Fruit fly (Drosophila melanogaster): ENCODE results near the gene GluProRS.

Gene GluProRS

dm6 chr3R:23958091-23958838, at the start of gene GluProRS, which contains the start of gene AP-1sigma:
Gene GluProRS, minus strand, starts transcription at chr3R:23958391.
Gene AP-1sigma, plus strand, starts transcription at chr3R:23958651.
- TF ChIP-seq h (optimal IDR thresholded peaks at IDR 0.05): no peak
- no peak for TF ChIP-seq insv (optimal IDR thresholded peaks at IDR 0.05)
- no peak for TF ChIP-seq Myc (optimal IDR thresholded peaks at IDR 0.05)
- TF ChIP-seq psq (optimal IDR thresholded peaks at IDR 0.05): no peak
- no peak for TF ChIP-seq Sin3A (optimal IDR thresholded peaks at IDR 0.05)
- TF ChIP-seq ttk (optimal IDR thresholded peaks at IDR 0.05): no peak

- no peak for TF ChIP-seq Myc (optimal IDR thresholded peaks at IDR 0.05)
- no peak for TF ChIP-seq psq (optimal IDR thresholded peaks at IDR 0.05)
- TF ChIP-seq Sin3A (optimal IDR thresholded peaks at IDR 0.05): no peak
- no peak for TF ChIP-seq h (optimal IDR thresholded peaks at IDR 0.05)
- no peak for TF ChIP-seq insv (optimal IDR thresholded peaks at IDR 0.05)
- TF ChIP-seq ttk (optimal IDR thresholded peaks at IDR 0.05): no peak
Observed at dm6 chr3R:24006449-24007159, 48.4 kb upstream of the GluProRS start.

- no peak for TF ChIP-seq insv (optimal IDR thresholded peaks at IDR 0.05)
- no peak for TF ChIP-seq Sin3A (optimal IDR thresholded peaks at IDR 0.05)
- no peak for TF ChIP-seq psq (optimal IDR thresholded peaks at IDR 0.05)
- TF ChIP-seq h (optimal IDR thresholded peaks at IDR 0.05): no peak
- no peak for TF ChIP-seq ttk (optimal IDR thresholded peaks at IDR 0.05)
- no peak for TF ChIP-seq Myc (optimal IDR thresholded peaks at IDR 0.05)
Observed at dm6 chr3R:24003948-24004347, 45.8 kb upstream of the GluProRS start.

dm6 chr3R:24001150-24001549, 43.0 kb upstream of the GluProRS start:
- no peak for TF ChIP-seq Sin3A (optimal IDR thresholded peaks at IDR 0.05)
- no peak for TF ChIP-seq insv (optimal IDR thresholded peaks at IDR 0.05)
- no peak for TF ChIP-seq ttk (optimal IDR thresholded peaks at IDR 0.05)
- no peak for TF ChIP-seq h (optimal IDR thresholded peaks at IDR 0.05)
- TF ChIP-seq psq (optimal IDR thresholded peaks at IDR 0.05): no peak
- TF ChIP-seq Myc (optimal IDR thresholded peaks at IDR 0.05): no peak

DNA sequence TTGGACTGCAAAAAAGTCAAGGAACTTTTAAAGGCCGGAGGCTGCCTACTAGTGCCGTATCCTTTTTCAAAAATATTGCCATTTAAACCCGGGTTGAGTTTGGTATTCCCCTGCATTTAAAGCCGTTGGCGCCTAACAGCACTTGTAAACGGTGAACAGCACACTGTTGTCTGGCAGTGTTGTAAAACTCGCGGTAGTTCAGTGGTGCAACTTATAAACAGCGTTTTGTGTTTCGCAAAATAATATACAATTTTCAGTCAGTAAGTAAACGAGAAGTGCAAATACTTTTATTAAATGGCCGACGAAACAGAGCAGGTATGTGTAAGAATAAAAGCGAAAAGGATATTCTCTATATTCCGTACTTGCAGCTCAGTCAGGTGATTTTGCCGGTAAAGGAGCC, 38.0 kb upstream of the GluProRS start, which contains the start of gene LSm3:
TSS of gene LSm3 (plus strand) at position 39 of the 400 bp plus-strand sequence.
- no peak for TF ChIP-seq psq (optimal IDR thresholded peaks at IDR 0.05)
- no peak for TF ChIP-seq ttk (optimal IDR thresholded peaks at IDR 0.05)
- no peak for TF ChIP-seq insv (optimal IDR thresholded peaks at IDR 0.05)
- no peak for TF ChIP-seq h (optimal IDR thresholded peaks at IDR 0.05)
- no peak for TF ChIP-seq Myc (optimal IDR thresholded peaks at IDR 0.05)
- no peak for TF ChIP-seq Sin3A (optimal IDR thresholded peaks at IDR 0.05)

DNA sequence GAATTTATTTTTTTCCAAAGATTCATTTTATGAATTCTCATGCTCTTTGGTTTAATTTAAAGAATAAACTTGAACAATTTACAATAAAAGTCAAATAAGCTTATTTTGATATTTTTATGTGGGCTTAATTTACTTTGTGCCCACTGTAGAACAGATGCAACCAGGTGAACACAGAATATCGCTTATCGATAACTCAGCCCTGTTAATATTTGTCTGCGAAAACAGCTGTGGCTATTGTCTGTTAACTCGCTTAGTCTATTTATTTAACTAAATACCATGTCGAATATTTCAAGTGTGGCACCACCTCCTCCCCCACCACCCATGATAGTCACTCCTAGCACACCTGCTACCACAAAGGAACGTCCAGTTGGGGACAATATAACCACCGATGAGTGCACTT, 37.3 kb upstream of the GluProRS start, which contains the start of gene CG33108:
TSS of gene CG33108 (plus strand) at position 200 of the 400 bp plus-strand sequence.
- TF ChIP-seq ttk (optimal IDR thresholded peaks at IDR 0.05) (no peak), insv (optimal IDR thresholded peaks at IDR 0.05) (no peak), psq (optimal IDR thresholded peaks at IDR 0.05) (no peak), Sin3A (optimal IDR thresholded peaks at IDR 0.05) (no peak), Myc (optimal IDR thresholded peaks at IDR 0.05) (no peak), h (optimal IDR thresholded peaks at IDR 0.05) (no peak)

- TF ChIP-seq Myc (optimal IDR thresholded peaks at IDR 0.05) (no peak), Sin3A (optimal IDR thresholded peaks at IDR 0.05) (no peak), ttk (optimal IDR thresholded peaks at IDR 0.05) (no peak), h (optimal IDR thresholded peaks at IDR 0.05) (no peak), insv (optimal IDR thresholded peaks at IDR 0.05) (no peak), psq (optimal IDR thresholded peaks at IDR 0.05) (no peak)
Observed at dm6 chr3R:23994578-23994977, 36.4 kb upstream of the GluProRS start.

dm6 chr3R:23992823-23993797, 34.9 kb upstream of the GluProRS start, which contains the start of the genes Epp and Rab7:
Gene Epp, minus strand, starts transcription at chr3R:23992916.
Gene Rab7, plus strand, starts transcription at chr3R:23993008.
- TF ChIP-seq Sin3A (optimal IDR thresholded peaks at IDR 0.05) (no peak), h (optimal IDR thresholded peaks at IDR 0.05) (no peak), ttk (optimal IDR thresholded peaks at IDR 0.05) (no peak), Myc (optimal IDR thresholded peaks at IDR 0.05) (no peak), psq (optimal IDR thresholded peaks at IDR 0.05) (no peak), insv (optimal IDR thresholded peaks at IDR 0.05) (no peak)

dm6 chr3R:23991364-23991763, 33.2 kb upstream of the GluProRS start:
- TF ChIP-seq h (optimal IDR thresholded peaks at IDR 0.05): no peak
- TF ChIP-seq Myc (optimal IDR thresholded peaks at IDR 0.05): no peak
- TF ChIP-seq ttk (optimal IDR thresholded peaks at IDR 0.05): no peak
- no peak for TF ChIP-seq psq (optimal IDR thresholded peaks at IDR 0.05)
- no peak for TF ChIP-seq Sin3A (optimal IDR thresholded peaks at IDR 0.05)
- TF ChIP-seq insv (optimal IDR thresholded peaks at IDR 0.05): no peak

DNA sequence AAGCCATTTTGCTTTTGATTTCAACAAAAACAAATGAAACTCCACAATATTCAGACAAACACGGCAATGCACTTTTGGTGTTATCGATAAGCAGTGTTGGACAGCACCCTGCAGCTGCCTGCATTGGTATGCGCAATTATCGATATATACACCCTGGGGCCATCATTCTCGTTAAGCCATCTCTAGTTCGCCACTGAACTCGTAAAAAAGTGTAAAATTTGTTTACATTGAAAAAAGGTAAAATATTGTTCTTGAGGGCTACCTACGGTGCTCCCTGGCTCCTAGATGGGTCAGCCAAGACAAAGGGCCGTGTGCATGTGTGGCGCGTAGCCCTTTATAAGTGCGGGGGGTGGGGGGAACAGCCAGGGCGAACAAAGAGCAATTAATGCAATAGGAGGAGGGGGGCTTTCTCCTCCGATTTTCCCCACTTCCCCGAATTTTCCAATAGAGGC, 28.3 kb upstream of the GluProRS start, which contains the start of the genes CG13603 and CG5902:
TSS of gene CG13603 (minus strand) at position 91 of the 452 bp plus-strand sequence.
TSS of gene CG5902 (plus strand) at position 164 of the 452 bp plus-strand sequence.
- TF ChIP-seq insv (optimal IDR thresholded peaks at IDR 0.05) (no peak), ttk (optimal IDR thresholded peaks at IDR 0.05) (no peak), Myc (optimal IDR thresholded peaks at IDR 0.05) (no peak), psq (optimal IDR thresholded peaks at IDR 0.05) (no peak), Sin3A (optimal IDR thresholded peaks at IDR 0.05) (no peak), h (optimal IDR thresholded peaks at IDR 0.05) (no peak)

- TF ChIP-seq Sin3A (optimal IDR thresholded peaks at IDR 0.05) (no peak), h (optimal IDR thresholded peaks at IDR 0.05) (no peak), ttk (optimal IDR thresholded peaks at IDR 0.05) (no peak), psq (optimal IDR thresholded peaks at IDR 0.05) (no peak), insv (optimal IDR thresholded peaks at IDR 0.05) (no peak), Myc (optimal IDR thresholded peaks at IDR 0.05) (no peak)
Observed at dm6 chr3R:23981645-23982044, 23.5 kb upstream of the GluProRS start.
